Worm (Caenorhabditis elegans) whole organism, L2 larva: ENCODE data around the gene inf-1.

Source experiments
- C34F6.9 ChIP-seq: fragments of 150-350 bp; optimal IDR thresholded peaks from 2 replicates; lab custom pipeline; 2014; ENCODE audit warnings: missing biosample characterization, missing genetic modification characterization
- F13H6.1 ChIP-seq: sonication (generic microtip); optimal IDR thresholded peaks from 2 replicates; lab custom pipeline; 2016; ENCODE audit warnings: missing genetic modification characterization, missing compliant biosample characterization
- R02D3.7 ChIP-seq: fragments of 150-350 bp; optimal IDR thresholded peaks from 2 replicates; lab custom pipeline; 2014; ENCODE audit warnings: missing biosample characterization, missing genetic modification characterization
- Y55F3AM.14 ChIP-seq: fragments of 200-800 bp; sonication (Bioruptor generic); optimal IDR thresholded peaks from 2 replicates; lab custom pipeline; 2018; ENCODE audit warnings: mild to moderate bottlenecking, missing genetic modification characterization, missing compliant biosample characterization
- alr-1 ChIP-seq: fragments of 150-350 bp; optimal IDR thresholded peaks from 2 replicates; lab custom pipeline; 2014; ENCODE audit warnings: missing biosample characterization, missing genetic modification characterization
- aly-2 ChIP-seq: fragments of 150-350 bp; optimal IDR thresholded peaks from 2 replicates; lab custom pipeline; 2014; ENCODE audit warnings: missing biosample characterization, missing genetic modification characterization
- ama-1 ChIP-seq: fragments of 150-350 bp; optimal IDR thresholded peaks from 2 replicates; lab custom pipeline; 2018; ENCODE audit warnings: inconsistent platforms
- blmp-1 ChIP-seq: sonication (generic microtip); optimal IDR thresholded peaks from 2 replicates; lab custom pipeline; 2017; ENCODE audit warnings: missing genetic modification characterization, mild to moderate bottlenecking, missing compliant biosample characterization, antibody characterized with exemption, moderate library complexity; ENCODE audit not compliant: insufficient read depth
- ceh-16 ChIP-seq: fragments of 150-350 bp; optimal IDR thresholded peaks from 2 replicates; lab custom pipeline; 2014; ENCODE audit warnings: missing biosample characterization, missing genetic modification characterization
- ceh-82 ChIP-seq: fragments of 150-350 bp; optimal IDR thresholded peaks from 2 replicates; lab custom pipeline; 2014; ENCODE audit warnings: missing biosample characterization, missing genetic modification characterization
- crh-2 ChIP-seq: sonication (generic microtip); optimal IDR thresholded peaks from 2 replicates; lab custom pipeline; 2017; ENCODE audit warnings: missing biosample characterization, missing genetic modification characterization
- dmd-4 ChIP-seq: sonication (generic microtip); optimal IDR thresholded peaks from 2 replicates; lab custom pipeline; 2017; ENCODE audit warnings: missing biosample characterization, missing genetic modification characterization
- elt-1 ChIP-seq: fragments of 150-350 bp; optimal IDR thresholded peaks from 2 replicates; lab custom pipeline; 2014; ENCODE audit warnings: missing biosample characterization, missing genetic modification characterization
- elt-3 ChIP-seq: sonication (generic microtip); optimal IDR thresholded peaks from 2 replicates; lab custom pipeline; 2017; ENCODE audit warnings: missing biosample characterization, missing genetic modification characterization
- gmeb-1 ChIP-seq: fragments of 150-350 bp; optimal IDR thresholded peaks from 2 replicates; lab custom pipeline; 2014; ENCODE audit warnings: missing biosample characterization, missing genetic modification characterization
- lin-39 ChIP-seq: fragments of 150-350 bp; optimal IDR thresholded peaks from 2 replicates; lab custom pipeline; 2014; ENCODE audit warnings: missing biosample characterization, missing genetic modification reagents, missing genetic modification characterization
- lsy-2 ChIP-seq, 2 experiments: fragments of 150-350 bp in 1 of 2; sonication (generic microtip) in 1 of 2; optimal IDR thresholded peaks; 2 replicates each; lab custom pipeline; 2014 to 2017; ENCODE audit warnings: missing biosample characterization in 2 of 2, missing genetic modification characterization in 2 of 2
- mab-5 ChIP-seq: fragments of 150-350 bp; optimal IDR thresholded peaks from 2 replicates; lab custom pipeline; 2014; ENCODE audit warnings: missing biosample characterization, missing genetic modification characterization
- mbf-1 ChIP-seq: sonication (generic microtip); optimal IDR thresholded peaks from 2 replicates; lab custom pipeline; 2017; ENCODE audit warnings: missing biosample characterization, missing genetic modification characterization
- mdl-1 ChIP-seq, 2 experiments: fragments of 150-350 bp in 1 of 2; sonication (generic microtip) in 1 of 2; optimal IDR thresholded peaks; 2 replicates each; lab custom pipeline; 2017; ENCODE audit warnings: missing biosample characterization in 2 of 2, missing genetic modification characterization in 2 of 2
- nhr-10 ChIP-seq: sonication (generic microtip); optimal IDR thresholded peaks from 2 replicates; lab custom pipeline; 2017; ENCODE audit warnings: missing biosample characterization, missing genetic modification characterization
- nhr-11 ChIP-seq: fragments of 150-350 bp; optimal IDR thresholded peaks from 2 replicates; lab custom pipeline; 2014; ENCODE audit warnings: missing biosample characterization, missing genetic modification characterization
- nhr-12 ChIP-seq: fragments of 150-350 bp; optimal IDR thresholded peaks from 2 replicates; lab custom pipeline; 2014; ENCODE audit warnings: missing biosample characterization, missing genetic modification characterization
- nhr-129 ChIP-seq: fragments of 150-350 bp; optimal IDR thresholded peaks from 2 replicates; lab custom pipeline; 2014; ENCODE audit warnings: missing biosample characterization, missing genetic modification characterization
- nhr-21 ChIP-seq: fragments of 150-350 bp; optimal IDR thresholded peaks from 2 replicates; lab custom pipeline; 2014; ENCODE audit warnings: missing biosample characterization, missing genetic modification characterization
- nhr-23 ChIP-seq: fragments of 150-350 bp; optimal IDR thresholded peaks from 2 replicates; lab custom pipeline; 2014; ENCODE audit warnings: missing biosample characterization, missing genetic modification reagents, missing genetic modification characterization
- nhr-237 ChIP-seq: fragments of 150-350 bp; optimal IDR thresholded peaks from 2 replicates; lab custom pipeline; 2014; ENCODE audit warnings: missing biosample characterization, missing genetic modification characterization
- nhr-25 ChIP-seq: fragments of 150-350 bp; sonication (generic microtip); optimal IDR thresholded peaks from 3 replicates; lab custom pipeline; 2014; ENCODE audit warnings: missing biosample characterization, missing genetic modification characterization
- nhr-6 ChIP-seq: fragments of 150-350 bp; optimal IDR thresholded peaks from 2 replicates; lab custom pipeline; 2014; ENCODE audit warnings: missing biosample characterization, missing genetic modification characterization
- peb-1 ChIP-seq: fragments of 150-350 bp; optimal IDR thresholded peaks from 2 replicates; lab custom pipeline; 2014; ENCODE audit warnings: missing biosample characterization, missing genetic modification characterization
- skn-1 ChIP-seq: sonication (generic microtip); optimal IDR thresholded peaks from 2 replicates; lab custom pipeline; 2017; ENCODE audit warnings: missing biosample characterization, missing genetic modification characterization
- sma-3 ChIP-seq: sonication (generic microtip); optimal IDR thresholded peaks from 2 replicates; lab custom pipeline; 2016; ENCODE audit warnings: missing genetic modification reagents, missing genetic modification characterization, missing compliant biosample characterization
- unc-39 ChIP-seq: fragments of 150-350 bp; optimal IDR thresholded peaks from 2 replicates; lab custom pipeline; 2014; ENCODE audit warnings: missing biosample characterization, missing genetic modification characterization
- unc-55 ChIP-seq: fragments of 150-350 bp; sonication (generic microtip); optimal IDR thresholded peaks from 3 replicates; lab custom pipeline; 2014; ENCODE audit warnings: missing biosample characterization, missing genetic modification reagents, missing genetic modification characterization
- unc-62 ChIP-seq: fragments of 150-350 bp; optimal IDR thresholded peaks from 2 replicates; lab custom pipeline; 2014; ENCODE audit warnings: missing biosample characterization, missing genetic modification reagents, missing genetic modification characterization
- zag-1 ChIP-seq: fragments of 150-350 bp; optimal IDR thresholded peaks from 2 replicates; lab custom pipeline; 2014; ENCODE audit warnings: missing biosample characterization, missing genetic modification characterization
- ztf-1 ChIP-seq: fragments of 200-800 bp; sonication (Bioruptor generic); conservative IDR thresholded peaks from 2 replicates; pipeline ENCODE4 v1.3.6; 2022; ENCODE audit warnings: missing genetic modification characterization, missing compliant biosample characterization
- ztf-4 ChIP-seq: fragments of 150-350 bp; optimal IDR thresholded peaks from 2 replicates; lab custom pipeline; 2014; ENCODE audit warnings: missing biosample characterization, missing genetic modification characterization

Gene inf-1

DNA sequence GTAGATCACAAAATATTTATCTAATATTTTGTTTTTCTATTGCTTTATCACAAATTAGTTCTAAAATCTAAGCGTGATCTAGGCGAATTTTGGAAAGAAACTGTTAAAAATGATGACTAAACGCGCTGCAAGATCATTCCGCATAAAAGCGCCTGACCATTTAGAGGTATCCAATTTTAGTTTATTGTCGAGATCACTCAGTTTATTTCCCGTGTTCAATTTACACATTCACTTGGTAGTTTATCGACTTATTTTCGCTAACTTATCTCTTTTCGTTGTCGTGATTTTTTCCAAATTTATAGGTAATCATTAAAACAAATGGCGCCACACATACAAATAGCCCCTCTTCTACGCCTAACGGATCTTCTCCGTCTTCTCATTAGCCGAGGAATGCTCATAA, 23.5 kb upstream of the inf-1 start, which contains the start of gene T07E3.2:
Gene T07E3.2 (plus strand): TSS at position 301 of the 400 bp plus-strand sequence.
- no peak for TF ChIP-seq unc-62 (GFP tag; lab: Kevin White, UChicago)
- TF ChIP-seq crh-2 (tag; lab: Kevin White, UChicago), result no peak
- TF ChIP-seq aly-2, result no peak

DNA sequence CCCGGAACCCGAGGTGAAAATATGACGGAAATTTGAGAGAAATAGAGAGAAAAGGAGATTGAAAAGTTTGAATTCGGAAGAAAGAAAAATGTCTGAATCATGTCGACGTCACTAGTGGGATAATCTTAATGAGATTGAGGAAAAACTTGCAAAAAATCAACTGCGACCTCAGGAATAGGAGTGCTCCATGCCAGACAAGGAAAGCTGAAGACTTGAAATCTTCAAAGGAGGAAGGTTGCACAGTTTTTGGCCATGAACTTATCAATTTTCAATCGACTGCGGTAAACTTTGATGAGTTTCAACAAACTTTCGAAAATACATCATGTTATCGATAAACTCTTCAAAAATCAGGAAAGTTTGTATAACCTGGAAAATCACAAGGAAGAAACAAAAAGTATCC, 17.6 kb upstream of the inf-1 start, which contains the start of gene pdf-1:
Gene pdf-1 (minus strand): TSS at position 101 of the 400 bp plus-strand sequence.
- TF ChIP-seq peb-1 (tag; lab: Kevin White, UChicago) (no peak), nhr-25 (tag; lab: Kevin White, UChicago) (no peak), crh-2 (tag; lab: Kevin White, UChicago) (no peak), mab-5 (tag; lab: Kevin White, UChicago) (no peak), ama-1 (lab: Kevin White, UChicago) (no peak), Y55F3AM.14 (GFP tag; lab: Kevin White, UChicago) (no peak), skn-1 (tag; lab: Kevin White, UChicago) (no peak), nhr-11 (tag; lab: Kevin White, UChicago) (no peak), alr-1 (tag; lab: Kevin White, UChicago) (no peak), nhr-129 (tag; lab: Kevin White, UChicago) (no peak), nhr-10 (tag; lab: Kevin White, UChicago) (no peak), sma-3 (GFP tag; lab: Kevin White, UChicago) (no peak), lsy-2 (tag; optimal IDR thresholded peaks at IDR 0.05; lab: Kevin White, UChicago) (no peak), ztf-1 (no peak), ceh-82 (tag; lab: Kevin White, UChicago) (no peak), elt-1 (tag; lab: Kevin White, UChicago) (no peak), mdl-1 (tag; optimal IDR thresholded peaks at IDR 0.05; lab: Kevin White, UChicago) (no peak), elt-3 (tag; lab: Kevin White, UChicago) (no peak), nhr-23 (no peak)

DNA sequence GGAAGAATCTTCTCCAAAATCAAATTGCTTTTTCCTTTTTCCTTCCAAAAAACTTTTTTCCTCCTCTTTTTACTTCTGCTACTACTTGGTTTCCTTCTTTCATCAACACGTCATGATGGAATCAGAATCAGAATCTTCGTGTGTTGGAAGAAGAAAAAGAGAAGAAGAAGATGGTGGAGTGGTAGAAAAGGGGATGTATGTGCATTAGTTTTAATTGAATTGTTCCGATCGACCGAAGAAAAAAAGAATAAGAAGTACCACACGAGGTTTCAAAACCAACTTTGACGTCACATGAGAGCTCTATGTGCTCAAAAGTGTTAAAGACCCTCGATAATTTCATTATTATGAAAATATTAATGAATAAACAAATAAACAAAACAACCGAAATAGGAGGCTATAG, 15.1 kb upstream of the inf-1 start:
- TF ChIP-seq ztf-4 (tag; lab: Kevin White, UChicago) (no peak), lsy-2 (tag; optimal IDR thresholded peaks at IDR 0.05; lab: Kevin White, UChicago) (peak in 1 of 2 experiments; percentile 2)
- TF ChIP-seq, all 48 proteins: peak for 1

DNA sequence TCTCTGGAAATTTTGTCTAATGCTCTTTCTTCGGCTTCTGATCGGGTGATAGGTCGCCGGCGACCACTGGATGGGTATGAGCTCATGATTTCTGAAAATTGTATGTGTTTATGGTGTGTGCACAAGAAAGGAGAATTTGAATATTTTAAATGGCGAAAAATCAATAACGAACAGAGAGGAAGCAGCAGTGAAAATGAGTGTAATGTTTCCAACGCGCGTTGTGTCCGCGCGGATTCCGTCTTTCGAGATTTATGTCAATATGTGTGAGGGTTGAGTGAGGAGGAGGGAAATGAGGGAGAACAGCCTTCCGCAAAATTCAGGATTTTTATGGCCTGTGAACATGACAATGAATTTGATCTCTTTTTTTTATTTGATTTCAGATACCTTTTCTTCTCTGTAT, 1.2 kb upstream of the inf-1 start, which contains the start of gene flap-1:
Gene flap-1 (minus strand): TSS at position 101 of the 400 bp plus-strand sequence.
- TF ChIP-seq mbf-1 (tag; lab: Kevin White, UChicago), result no peak
- no peak for TF ChIP-seq peb-1 (tag; lab: Kevin White, UChicago)
- no peak for TF ChIP-seq ceh-82 (tag; lab: Kevin White, UChicago)
- TF ChIP-seq ztf-4 (tag; lab: Kevin White, UChicago), result no peak
- TF ChIP-seq F13H6.1 (tag; lab: Kevin White, UChicago), result no peak
- no peak for TF ChIP-seq dmd-4
- TF ChIP-seq nhr-25 (tag; lab: Kevin White, UChicago), result no peak
- no peak for TF ChIP-seq Y55F3AM.14 (GFP tag; lab: Kevin White, UChicago)
- TF ChIP-seq unc-55, result no peak
- no peak for TF ChIP-seq mab-5 (tag; lab: Kevin White, UChicago)
- TF ChIP-seq elt-1 (tag; lab: Kevin White, UChicago), result no peak
- no peak for TF ChIP-seq unc-39 (tag; lab: Kevin White, UChicago)
- no peak for TF ChIP-seq alr-1 (tag; lab: Kevin White, UChicago)
- TF ChIP-seq R02D3.7 (tag; lab: Kevin White, UChicago), result no peak
- TF ChIP-seq nhr-6, result no peak
- TF ChIP-seq, all 48 proteins: peak for 0

DNA sequence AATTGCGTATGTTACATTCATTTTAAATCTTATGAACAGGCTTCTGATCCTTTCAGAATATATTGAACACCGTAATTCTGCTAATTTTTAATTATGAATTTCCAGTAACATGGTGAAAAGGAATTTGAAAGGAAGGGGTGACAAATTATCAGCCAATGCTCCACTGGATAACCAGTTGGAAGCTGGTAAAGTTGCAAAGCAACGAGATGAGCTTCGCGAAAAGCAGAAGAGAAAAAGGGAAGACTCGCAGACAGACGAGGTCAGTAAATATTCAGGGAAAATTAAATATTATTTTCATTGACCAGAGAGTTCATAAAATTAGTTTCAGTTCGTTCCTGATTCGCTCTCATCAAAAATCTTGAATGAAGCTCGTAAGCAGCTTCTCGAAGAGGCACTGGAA, 2.0 kb downstream of the inf-1 start, which contains the start of gene byn-1:
Gene byn-1 (plus strand): TSS at position 106 of the 400 bp plus-strand sequence.
- no peak for TF ChIP-seq nhr-6
- no peak for TF ChIP-seq ceh-16 (tag; lab: Kevin White, UChicago)
- TF ChIP-seq C34F6.9 (tag; lab: Kevin White, UChicago), result no peak
- TF ChIP-seq blmp-1, result no peak
- TF ChIP-seq nhr-21 (tag; lab: Kevin White, UChicago), result no peak
- TF ChIP-seq ceh-82 (tag; lab: Kevin White, UChicago), result no peak
- no peak for TF ChIP-seq ama-1 (lab: Kevin White, UChicago)
- TF ChIP-seq gmeb-1 (tag; lab: Kevin White, UChicago), result no peak
- TF ChIP-seq nhr-25 (tag; lab: Kevin White, UChicago), result no peak
- no peak for TF ChIP-seq zag-1 (tag; lab: Kevin White, UChicago)
- TF ChIP-seq nhr-12 (tag; lab: Kevin White, UChicago), result no peak
- no peak for TF ChIP-seq mdl-1 (tag; optimal IDR thresholded peaks at IDR 0.05; lab: Kevin White, UChicago)
- no peak for TF ChIP-seq aly-2
- no peak for TF ChIP-seq lin-39
- TF ChIP-seq peb-1 (tag; lab: Kevin White, UChicago), result no peak
- no peak for TF ChIP-seq nhr-23
- TF ChIP-seq ztf-1, result no peak
- TF ChIP-seq elt-1 (tag; lab: Kevin White, UChicago), result no peak
- no peak for TF ChIP-seq nhr-237 (tag; lab: Kevin White, UChicago)
